Fruit fly (Drosophila melanogaster) Kc167 (cell line): ENCODE results near the gene GstD6.

ENCODE experiments used
- Sin3A ChIP-seq: fragments of >200 bp; optimal IDR thresholded peaks from 2 replicates; lab custom pipeline; 2018; ENCODE audit warnings: missing external identifiers
- psq ChIP-seq: fragments of >200 bp; optimal IDR thresholded peaks from 2 replicates; lab custom pipeline; 2017; ENCODE audit warnings: missing external identifiers
- ttk ChIP-seq: sonication (Bioruptor generic); optimal IDR thresholded peaks from 2 replicates; lab custom pipeline; 2017; ENCODE audit warnings: missing external identifiers

- TF ChIP-seq psq (lab: Kevin White, UChicago), result no peak
- no peak for TF ChIP-seq ttk (lab: Kevin White, UChicago)
- no peak for TF ChIP-seq Sin3A (lab: Kevin White, UChicago)
Observed at dm6 chr3R:12405928-12406234, 29.0 kb downstream of the GstD6 start, which contains the start of gene Cyp9f2.
